Worm (Caenorhabditis elegans) whole organism, midembryonic: ENCODE measurements around the gene nhr-168.

Experiments used
- T22C8.4 ChIP-seq: fragments of 200-800 bp; sonication (Bioruptor generic); IDR thresholded peaks from 2 replicates; pipeline ENCODE4 v1.3.6; 2022; ENCODE audit warnings: missing genetic modification characterization, missing compliant biosample characterization
- klf-2 ChIP-seq: fragments of 200-800 bp; sonication (Bioruptor generic); conservative IDR thresholded peaks from 2 replicates; pipeline ENCODE4 v1.3.6; 2022; ENCODE audit warnings: missing genetic modification reagents, missing genetic modification characterization, missing compliant biosample characterization
- med-1 ChIP-seq: sonication (generic microtip); optimal IDR thresholded peaks from 2 replicates; lab custom pipeline; 2017; ENCODE audit warnings: missing genetic modification characterization, mild to moderate bottlenecking, missing compliant biosample characterization, antibody characterized with exemption, missing genetic modification reagents; ENCODE audit not compliant: insufficient read depth
- ztf-23 ChIP-seq: fragments of 200-800 bp; sonication (Bioruptor generic); IDR thresholded peaks from 2 replicates; pipeline ENCODE4 v1.3.6; 2022; ENCODE audit warnings: missing genetic modification reagents, missing genetic modification characterization, missing compliant biosample characterization

DNA sequence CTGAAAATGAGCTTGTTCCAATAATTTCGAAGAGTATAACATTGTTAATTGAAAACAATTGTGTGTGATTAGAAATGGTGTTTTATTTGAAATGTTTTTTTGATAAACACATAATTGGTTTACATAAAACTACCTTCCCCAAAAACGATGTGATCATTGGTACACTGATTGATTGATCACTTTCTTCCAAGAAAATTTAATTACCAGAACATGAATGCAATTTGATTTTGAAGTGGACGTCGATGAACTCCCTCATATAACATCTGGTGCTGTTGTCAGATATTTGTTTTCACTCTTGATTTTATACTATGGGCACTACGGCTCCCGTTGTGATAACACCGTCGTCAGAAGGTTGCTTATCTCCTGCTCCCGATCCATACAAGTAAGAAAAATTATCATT lies 13.0 kb downstream of the nhr-168 start, which contains the start of gene srh-15:
- TF ChIP-seq T22C8.4 (GFP tag; lab: Robert Waterston, UW) (no peak), klf-2 (GFP tag; lab: Robert Waterston, UW) (no peak), ztf-23 (GFP tag; lab: Robert Waterston, UW) (no peak), med-1 (no peak)
